Worm (Caenorhabditis elegans): ENCODE data around the gene cca-1.

ce11 chrX:7834117-7834516 is 41.6 kb downstream of the cca-1 start, which contains the start of gene sul-3:
- no peak for TF ChIP-seq ref-1 (GFP tag; conservative IDR thresholded peaks at IDR 0.05)
- no peak for TF ChIP-seq flt-1 (GFP tag; IDR thresholded peaks at IDR 0.05)
- no peak for TF ChIP-seq T22C8.4 (GFP tag; IDR thresholded peaks at IDR 0.05)
- no peak for TF ChIP-seq med-1 (GFP tag; optimal IDR thresholded peaks at IDR 0.05; ENCODE audit: insufficient read depth)
- no peak for TF ChIP-seq klf-2 (GFP tag; conservative IDR thresholded peaks at IDR 0.05)
- TF ChIP-seq ztf-29 (GFP tag; IDR thresholded peaks at IDR 0.05), result no peak
- no peak for TF ChIP-seq ztf-23 (GFP tag; IDR thresholded peaks at IDR 0.05)

Data from whole organism, midembryonic.